Worm (Caenorhabditis elegans): ENCODE measurements around the gene oac-37.

The oac-37 gene

ce11 chrIV:14145594-14145993 is at the start of gene oac-37:
TSS of gene oac-37 (plus strand) at chrIV:14145894.
- TF ChIP-seq snu-23 (GFP tag; optimal IDR thresholded peaks at IDR 0.05) (no peak), nhr-19 (GFP tag; conservative IDR thresholded peaks at IDR 0.05) (no peak), jun-1 (tag; optimal IDR thresholded peaks at IDR 0.05) (no peak), tlp-1 (tag; optimal IDR thresholded peaks at IDR 0.05) (no peak), nhr-20 (tag; optimal IDR thresholded peaks at IDR 0.05) (no peak), nhr-47 (tag; optimal IDR thresholded peaks at IDR 0.05) (no peak), ces-1 (GFP tag; optimal IDR thresholded peaks at IDR 0.05) (no peak), pqm-1 (tag; optimal IDR thresholded peaks at IDR 0.05) (no peak), ets-5 (GFP tag; IDR thresholded peaks at IDR 0.05) (no peak), nhr-12 (tag; optimal IDR thresholded peaks at IDR 0.05) (no peak), xbp-1 (tag; optimal IDR thresholded peaks at IDR 0.05) (no peak), unc-62 (GFP tag; optimal IDR thresholded peaks at IDR 0.05) (no peak), lin-39 (tag; optimal IDR thresholded peaks at IDR 0.05) (no peak), mef-2 (tag; optimal IDR thresholded peaks at IDR 0.05) (no peak), hlh-4 (tag; optimal IDR thresholded peaks at IDR 0.05) (no peak)

DNA sequence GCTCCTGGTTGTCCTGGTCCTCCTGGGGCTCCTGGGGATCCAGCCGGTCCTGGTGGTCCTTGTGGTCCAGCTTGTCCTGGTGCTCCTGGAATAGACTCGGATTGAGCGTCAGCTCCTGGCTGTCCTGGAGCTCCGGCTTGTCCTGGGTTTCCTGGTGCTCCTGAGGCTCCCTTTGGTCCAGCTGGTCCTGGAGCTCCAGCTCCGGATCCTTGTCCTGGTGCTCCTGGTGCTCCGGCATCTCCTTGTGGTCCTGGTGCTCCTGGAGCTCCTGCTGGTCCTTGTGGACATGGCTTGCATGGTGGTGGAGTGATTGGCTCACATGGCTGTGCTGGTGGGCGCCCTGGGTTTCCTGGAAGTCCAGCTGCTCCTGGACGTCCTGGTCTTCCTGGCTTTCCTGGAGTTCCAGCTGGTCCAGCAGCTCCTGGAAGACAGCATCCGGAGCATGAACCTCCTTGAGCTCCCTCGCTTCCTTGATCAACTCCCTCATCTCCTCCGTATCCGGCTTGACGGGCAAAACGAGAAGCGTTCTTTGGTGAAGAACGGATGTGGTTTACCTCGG is 47.1 kb upstream of the oac-37 start:
- TF ChIP-seq hpl-2 (GFP tag; optimal IDR thresholded peaks at IDR 0.05) (no peak), fkh-10 (GFP tag; optimal IDR thresholded peaks at IDR 0.05) (no peak), tbx-2 (tag; optimal IDR thresholded peaks at IDR 0.05) (no peak), zip-4 (GFP tag; optimal IDR thresholded peaks at IDR 0.05) (no peak)

DNA sequence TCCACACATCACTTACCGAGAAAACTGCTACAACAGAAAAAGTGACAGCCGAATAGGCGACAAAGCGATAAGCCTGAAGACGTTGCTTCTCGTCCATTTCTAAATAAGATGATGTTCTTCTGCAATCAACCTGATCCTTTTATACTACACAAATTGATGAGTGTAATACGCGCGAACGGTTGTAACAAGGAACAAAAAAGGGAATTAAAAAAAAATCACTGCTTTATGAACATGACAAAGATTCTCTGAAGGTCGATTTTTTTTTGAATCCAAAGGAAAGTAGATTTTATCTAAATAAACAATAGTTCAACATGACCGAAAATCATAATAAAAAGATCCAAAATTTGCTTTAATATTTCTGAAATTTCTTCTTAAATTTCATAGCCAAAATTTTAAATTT is 46.4 kb upstream of the oac-37 start, which contains the start of gene col-133:
col-133 (minus strand) TSS at position 101 of the 400 bp plus-strand sequence.
- TF ChIP-seq fkh-8 (tag; optimal IDR thresholded peaks at IDR 0.05) (no peak), unc-98 (GFP tag; IDR thresholded peaks at IDR 0.05) (no peak), egl-27 (tag; optimal IDR thresholded peaks at IDR 0.05) (no peak)

DNA sequence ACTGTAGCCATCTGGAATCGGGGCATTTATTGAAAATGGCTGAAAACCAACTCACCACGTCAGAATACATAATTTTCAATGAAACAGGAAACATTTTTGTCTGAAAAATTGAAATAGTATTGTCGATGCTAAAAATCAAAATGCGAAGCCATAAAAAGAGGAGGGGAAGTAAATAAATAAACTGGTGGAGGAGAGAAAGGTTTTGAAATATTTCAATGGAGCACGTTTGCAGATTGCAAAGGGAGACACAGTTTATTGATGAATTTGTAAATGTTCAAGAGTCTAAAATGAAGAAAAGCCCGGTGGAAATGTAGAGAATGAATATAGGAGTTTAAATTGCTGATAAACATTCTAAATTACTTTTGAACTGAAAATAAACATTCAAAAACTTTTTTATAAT is 42.6 kb upstream of the oac-37 start, which contains the start of gene F52B11.5:
F52B11.5 (minus strand) TSS at position 178 of the 400 bp plus-strand sequence.
- no peak for TF ChIP-seq efl-3 (GFP tag; optimal IDR thresholded peaks at IDR 0.05)
- peak in 1 of 3 experiments; percentile 38 for TF ChIP-seq dpl-1 (GFP tag; optimal IDR thresholded peaks at IDR 0.05)
- no peak for TF ChIP-seq pag-3 (tag; optimal IDR thresholded peaks at IDR 0.05; ENCODE audit: borderline replicate concordance, insufficient read depth)
- TF ChIP-seq lin-35 (GFP tag; optimal IDR thresholded peaks at IDR 0.05): peak in 1 of 2 experiments; percentile 3
- no peak for TF ChIP-seq nhr-28 (tag; optimal IDR thresholded peaks at IDR 0.05)
- TF ChIP-seq efl-1 (optimal IDR thresholded peaks at IDR 0.05): peak in 1 of 2 experiments; percentile 17
- no peak for TF ChIP-seq efl-1 (GFP tag; optimal IDR thresholded peaks at IDR 0.05 in 1 of 2)

- no peak for TF ChIP-seq nhr-20 (tag; optimal IDR thresholded peaks at IDR 0.05)
- no peak for TF ChIP-seq lir-3 (tag; optimal IDR thresholded peaks at IDR 0.05; ENCODE audit: poor library complexity)
- TF ChIP-seq elt-2 (tag; optimal IDR thresholded peaks at IDR 0.05): no peak
- TF ChIP-seq F16B12.6 (tag; optimal IDR thresholded peaks at IDR 0.05): no peak
- no peak for TF ChIP-seq efl-3 (GFP tag; optimal IDR thresholded peaks at IDR 0.05)
- no peak for TF ChIP-seq nhr-47 (tag; optimal IDR thresholded peaks at IDR 0.05)
- no peak for TF ChIP-seq C34B4.2 (tag; optimal IDR thresholded peaks at IDR 0.05)
- no peak for TF ChIP-seq nhr-76 (tag; optimal IDR thresholded peaks at IDR 0.05)
- TF ChIP-seq ceh-90 (tag; optimal IDR thresholded peaks at IDR 0.05): no peak
- no peak for TF ChIP-seq ceh-63 (GFP tag; optimal IDR thresholded peaks at IDR 0.05)
- no peak for TF ChIP-seq egl-13 (tag; optimal IDR thresholded peaks at IDR 0.05)
- TF ChIP-seq fkh-10 (GFP tag; optimal IDR thresholded peaks at IDR 0.05): no peak
- no peak for TF ChIP-seq unc-130 (tag; optimal IDR thresholded peaks at IDR 0.05)
- TF ChIP-seq nhr-11 (tag; optimal IDR thresholded peaks at IDR 0.05): no peak
These were observed 40.9 kb upstream of the oac-37 start for ce11 chrIV:14104745-14105144.
